Fruit fly (Drosophila melanogaster) whole organism, prepupa: ENCODE measurements around the gene CG32591.

Source experiments
- Blimp-1 ChIP-seq: fragments of 200-800 bp; sonication (Bioruptor generic); optimal IDR thresholded peaks from 3 replicates; lab custom pipeline; 2017; ENCODE audit warnings: missing biosample characterization, missing genetic modification characterization, mild to moderate bottlenecking, moderate library complexity, missing genetic modification reagents
- CG10669 ChIP-seq: fragments of 200-800 bp; sonication (Bioruptor generic); optimal IDR thresholded peaks from 3 replicates; lab custom pipeline; 2018; ENCODE audit warnings: missing biosample characterization, mild to moderate bottlenecking, missing genetic modification characterization, moderate library complexity
- CG11294 ChIP-seq: fragments of 200-800 bp; sonication (Bioruptor generic); IDR thresholded peaks from 2 replicates; pipeline ENCODE4 v1.3.6; 2022; ENCODE audit warnings: missing biosample characterization, missing genetic modification characterization
- CG11762 ChIP-seq: fragments of 200-800 bp; sonication (Bioruptor generic); optimal IDR thresholded peaks from 3 replicates; lab custom pipeline; 2016; ENCODE audit warnings: missing biosample characterization, missing genetic modification characterization; ENCODE audit not compliant: insufficient read depth
- CG11902 ChIP-seq: fragments of 200-800 bp; sonication (Bioruptor generic); optimal IDR thresholded peaks from 3 replicates; lab custom pipeline; 2016; ENCODE audit warnings: missing biosample characterization, missing genetic modification characterization
- CG15336 ChIP-seq: fragments of 200-800 bp; sonication (Bioruptor generic); IDR thresholded peaks from 2 replicates; pipeline ENCODE4 v1.3.6; 2022; ENCODE audit warnings: missing biosample characterization, missing genetic modification characterization
- CG1621 ChIP-seq: fragments of 200-800 bp; sonication (Bioruptor generic); optimal IDR thresholded peaks from 3 replicates; lab custom pipeline; 2018; ENCODE audit warnings: missing biosample characterization, mild to moderate bottlenecking, missing genetic modification characterization
- CG16779 ChIP-seq: fragments of 200-800 bp; sonication (Bioruptor generic); optimal IDR thresholded peaks from 3 replicates; lab custom pipeline; 2017; ENCODE audit warnings: missing biosample characterization, mild to moderate bottlenecking, missing genetic modification characterization
- CG3032 ChIP-seq: fragments of 200-800 bp; optimal IDR thresholded peaks from 2 replicates; lab custom pipeline; 2019; ENCODE audit warnings: missing biosample characterization, mild to moderate bottlenecking, missing genetic modification characterization, moderate library complexity
- CG31627 ChIP-seq: fragments of 200-800 bp; sonication (Bioruptor generic); optimal IDR thresholded peaks from 3 replicates; lab custom pipeline; 2016; ENCODE audit warnings: missing biosample characterization, missing genetic modification characterization
- CG32006 ChIP-seq: fragments of 200-800 bp; sonication (Bioruptor generic); optimal IDR thresholded peaks from 3 replicates; lab custom pipeline; 2017; ENCODE audit warnings: missing biosample characterization, mild to moderate bottlenecking, missing genetic modification characterization
- CG34406 ChIP-seq: fragments of 200-800 bp; sonication (Bioruptor generic); optimal IDR thresholded peaks from 3 replicates; lab custom pipeline; 2016; ENCODE audit warnings: missing biosample characterization, missing genetic modification characterization
- CG3919 ChIP-seq: fragments of 200-800 bp; sonication (Bioruptor generic); optimal IDR thresholded peaks from 3 replicates; lab custom pipeline; 2016; ENCODE audit warnings: missing biosample characterization, missing genetic modification characterization
- CG4318 ChIP-seq: fragments of 200-800 bp; sonication (Bioruptor generic); optimal IDR thresholded peaks from 3 replicates; lab custom pipeline; 2017; ENCODE audit warnings: missing biosample characterization, mild to moderate bottlenecking, missing genetic modification characterization
- CG6163 ChIP-seq: fragments of 200-800 bp; sonication (Bioruptor generic); IDR thresholded peaks from 3 replicates; pipeline ENCODE4 v1.3.6; 2022; ENCODE audit warnings: missing biosample characterization, missing genetic modification characterization
- CG6276 ChIP-seq: fragments of 200-800 bp; sonication (Bioruptor generic); optimal IDR thresholded peaks from 2 replicates; lab custom pipeline; 2017; ENCODE audit warnings: missing biosample characterization, mild to moderate bottlenecking, missing genetic modification characterization
- CG6808 ChIP-seq: fragments of 200-800 bp; sonication (Bioruptor generic); optimal IDR thresholded peaks from 3 replicates; lab custom pipeline; 2017; ENCODE audit warnings: missing biosample characterization, missing genetic modification characterization, mild to moderate bottlenecking, moderate library complexity, missing genetic modification reagents
- CG6854 ChIP-seq: fragments of 200-800 bp; sonication (Bioruptor generic); optimal IDR thresholded peaks from 2 replicates; lab custom pipeline; 2017; ENCODE audit warnings: missing biosample characterization, mild to moderate bottlenecking, missing genetic modification characterization
- CG8119 ChIP-seq: fragments of 200-800 bp; sonication (Bioruptor generic); IDR thresholded peaks from 3 replicates; pipeline ENCODE4 v1.3.6; 2022; ENCODE audit warnings: missing biosample characterization, missing genetic modification characterization
- CG8632 ChIP-seq: fragments of 200-800 bp; sonication (Bioruptor generic); optimal IDR thresholded peaks from 3 replicates; lab custom pipeline; 2016; ENCODE audit warnings: missing biosample characterization, missing genetic modification characterization
- Eip75B ChIP-seq: fragments of 200-800 bp; sonication (Bioruptor generic); optimal IDR thresholded peaks from 3 replicates; lab custom pipeline; 2016; ENCODE audit warnings: missing biosample characterization, missing genetic modification characterization
- Eip78C ChIP-seq: fragments of 200-800 bp; sonication (Bioruptor generic); peaks from one replicate; lab custom pipeline; 2016; ENCODE audit warnings: missing biosample characterization, missing genetic modification characterization
- Eip93F ChIP-seq: fragments of 200-800 bp; sonication (Bioruptor generic); optimal IDR thresholded peaks from 2 replicates; lab custom pipeline; 2016; ENCODE audit warnings: missing biosample characterization, mild to moderate bottlenecking, missing genetic modification characterization
- Ets21C ChIP-seq: fragments of 200-800 bp; sonication (Bioruptor generic); optimal IDR thresholded peaks from 3 replicates; lab custom pipeline; 2016; ENCODE audit warnings: missing biosample characterization, missing genetic modification characterization
- Ets96B ChIP-seq: fragments of 200-800 bp; optimal IDR thresholded peaks from 2 replicates; lab custom pipeline; 2019; ENCODE audit warnings: missing biosample characterization, mild to moderate bottlenecking, missing genetic modification characterization, moderate library complexity
- Hr39 ChIP-seq: fragments of 200-800 bp; sonication (Bioruptor generic); optimal IDR thresholded peaks from 2 replicates; lab custom pipeline; 2016; ENCODE audit warnings: missing biosample characterization, missing genetic modification characterization
- Hr4 ChIP-seq: fragments of 200-800 bp; sonication (Bioruptor generic); optimal IDR thresholded peaks from 3 replicates; lab custom pipeline; 2016; ENCODE audit warnings: missing biosample characterization, missing genetic modification characterization
- Lpt ChIP-seq: fragments of 200-800 bp; sonication (Bioruptor generic); optimal IDR thresholded peaks from 3 replicates; lab custom pipeline; 2016; ENCODE audit warnings: missing biosample characterization, missing genetic modification characterization
- Met ChIP-seq: fragments of 200-800 bp; sonication (Bioruptor generic); optimal IDR thresholded peaks from 3 replicates; lab custom pipeline; 2016; ENCODE audit warnings: missing biosample characterization, missing genetic modification characterization
- OdsH ChIP-seq: fragments of 200-800 bp; sonication (Bioruptor generic); optimal IDR thresholded peaks from 3 replicates; lab custom pipeline; 2016; ENCODE audit warnings: missing biosample characterization, missing genetic modification characterization
- Smox ChIP-seq: fragments of 200-800 bp; sonication (Bioruptor generic); optimal IDR thresholded peaks from 3 replicates; lab custom pipeline; 2016; ENCODE audit warnings: missing biosample characterization, missing genetic modification characterization
- achi ChIP-seq: fragments of 200-800 bp; sonication (Bioruptor generic); optimal IDR thresholded peaks from 3 replicates; lab custom pipeline; 2016; ENCODE audit warnings: missing biosample characterization, missing genetic modification characterization
- acj6 ChIP-seq: fragments of 200-800 bp; sonication (Bioruptor generic); optimal IDR thresholded peaks from 3 replicates; lab custom pipeline; 2016; ENCODE audit warnings: missing biosample characterization, missing genetic modification characterization
- cyc ChIP-seq: fragments of 200-800 bp; sonication (Bioruptor generic); optimal IDR thresholded peaks from 3 replicates; lab custom pipeline; 2016; ENCODE audit warnings: missing biosample characterization, missing genetic modification characterization
- dsx ChIP-seq: fragments of 200-800 bp; optimal IDR thresholded peaks from 3 replicates; lab custom pipeline; 2019; ENCODE audit warnings: missing biosample characterization, mild to moderate bottlenecking, missing genetic modification characterization, moderate library complexity; ENCODE audit not compliant: poor library complexity, severe bottlenecking
- eg ChIP-seq: fragments of 200-800 bp; sonication (Bioruptor generic); IDR thresholded peaks from 3 replicates; pipeline ENCODE4 v1.3.6; 2022; ENCODE audit warnings: missing biosample characterization, missing genetic modification characterization
- esn ChIP-seq: fragments of 200-800 bp; sonication (Bioruptor generic); optimal IDR thresholded peaks from 2 replicates; lab custom pipeline; 2016; ENCODE audit warnings: missing biosample characterization, mild to moderate bottlenecking, missing genetic modification characterization, moderate library complexity
- fd85E ChIP-seq: fragments of 200-800 bp; sonication (Bioruptor generic); optimal IDR thresholded peaks from 3 replicates; lab custom pipeline; 2016; ENCODE audit warnings: missing biosample characterization, missing genetic modification characterization
- lz ChIP-seq: fragments of 200-800 bp; sonication (Bioruptor generic); optimal IDR thresholded peaks from 3 replicates; lab custom pipeline; 2016; ENCODE audit warnings: missing biosample characterization, missing genetic modification characterization
- net ChIP-seq: fragments of 200-800 bp; sonication (Bioruptor generic); optimal IDR thresholded peaks from 3 replicates; lab custom pipeline; 2016; ENCODE audit warnings: missing biosample characterization, missing genetic modification characterization
- pdm3 ChIP-seq: fragments of 200-800 bp; sonication (Bioruptor generic); optimal IDR thresholded peaks from 3 replicates; lab custom pipeline; 2016; ENCODE audit warnings: missing biosample characterization, missing genetic modification characterization
- salr ChIP-seq, 2 experiments: fragments of 200-800 bp; sonication (Bioruptor generic); optimal IDR thresholded peaks; 3 replicates each; lab custom pipeline; 2016 to 2018; ENCODE audit warnings: missing biosample characterization in 2 of 2, missing genetic modification characterization in 2 of 2, mild to moderate bottlenecking in 1 of 2
- spab ChIP-seq: fragments of 200-800 bp; sonication (Bioruptor generic); optimal IDR thresholded peaks from 2 replicates; lab custom pipeline; 2017; ENCODE audit warnings: missing biosample characterization, mild to moderate bottlenecking, missing genetic modification characterization, missing genetic modification reagents
- svp ChIP-seq: fragments of 200-800 bp; sonication (Bioruptor generic); peaks from one replicate; lab custom pipeline; 2016; ENCODE audit warnings: missing biosample characterization, missing genetic modification characterization
- topi ChIP-seq: fragments of 200-800 bp; sonication (Bioruptor generic); optimal IDR thresholded peaks from 3 replicates; lab custom pipeline; 2016; ENCODE audit warnings: missing biosample characterization, missing genetic modification characterization

CG32591 gene

DNA sequence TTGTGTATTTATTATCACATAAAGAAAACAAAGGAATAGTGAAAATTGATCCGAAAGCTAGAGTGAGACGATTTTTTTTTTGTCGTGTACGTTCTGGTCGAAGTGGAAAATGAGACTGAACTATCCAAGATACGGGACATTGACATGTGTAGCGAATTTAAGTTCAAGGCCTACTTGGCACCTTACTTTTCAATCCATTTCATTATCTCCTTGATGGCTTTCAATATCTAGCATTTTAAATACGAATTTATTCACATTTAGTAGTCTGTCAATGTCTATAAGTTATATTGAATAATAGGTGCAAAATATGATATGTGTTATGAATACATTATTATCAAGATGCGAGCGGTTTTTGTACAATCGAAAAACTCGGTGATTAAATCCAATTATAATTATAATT, at the start of gene CG32591:
Gene CG32591 (minus strand): TSS at position 101 of the 400 bp plus-strand sequence.
- no peak for TF ChIP-seq esn (GFP tag; lab: Kevin White, UChicago)
- TF ChIP-seq CG10669 (GFP tag; lab: Kevin White, UChicago), result no peak
- no peak for TF ChIP-seq CG11762 (GFP tag; lab: Kevin White, UChicago)
- no peak for TF ChIP-seq CG11902 (GFP tag; lab: Kevin White, UChicago)
- TF ChIP-seq Eip75B, result no peak
- no peak for TF ChIP-seq CG31627 (GFP tag; lab: Kevin White, UChicago)
- no peak for TF ChIP-seq fd85E (GFP tag; lab: Kevin White, UChicago)
- no peak for TF ChIP-seq eg (GFP tag; lab: Robert Waterston, UW)
- TF ChIP-seq Ets96B (tag; lab: Kevin White, UChicago), result no peak
- TF ChIP-seq CG6163 (GFP tag; lab: Robert Waterston, UW), result no peak
- no peak for TF ChIP-seq OdsH
- TF ChIP-seq CG8632 (GFP tag; lab: Kevin White, UChicago), result no peak
- no peak for TF ChIP-seq CG34406
- no peak for TF ChIP-seq dsx (GFP tag; lab: Kevin White, UChicago)
- no peak for TF ChIP-seq Lpt
- TF ChIP-seq CG16779 (tag; lab: Kevin White, UChicago), result no peak
- no peak for TF ChIP-seq Hr4 (GFP tag; lab: Kevin White, UChicago)
- no peak for TF ChIP-seq CG6276
- TF ChIP-seq CG4318 (GFP tag; lab: Kevin White, UChicago), result no peak

DNA sequence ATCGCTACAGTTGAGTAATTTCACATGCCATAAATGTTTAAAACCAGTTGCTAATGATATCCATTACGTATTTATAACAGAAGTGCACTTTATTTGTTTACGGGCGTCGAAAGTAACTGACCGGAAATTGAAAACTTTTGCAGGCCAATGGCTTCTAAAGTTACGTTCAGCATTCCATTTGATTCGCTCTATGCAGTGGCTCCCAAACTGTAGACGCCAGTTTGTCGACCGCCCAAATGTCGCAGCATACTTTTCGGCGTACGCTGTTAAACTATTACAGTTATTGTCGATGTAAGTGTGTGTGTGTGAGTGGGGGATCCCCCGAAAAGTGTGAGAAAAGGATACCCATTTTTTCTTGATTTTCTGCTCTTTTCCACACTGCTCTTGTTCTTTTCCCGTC, 32.1 kb upstream of the CG32591 start:
- TF ChIP-seq Ets21C (GFP tag; lab: Kevin White, UChicago), result no peak
- TF ChIP-seq CG6808 (GFP tag; lab: Kevin White, UChicago), result no peak

DNA sequence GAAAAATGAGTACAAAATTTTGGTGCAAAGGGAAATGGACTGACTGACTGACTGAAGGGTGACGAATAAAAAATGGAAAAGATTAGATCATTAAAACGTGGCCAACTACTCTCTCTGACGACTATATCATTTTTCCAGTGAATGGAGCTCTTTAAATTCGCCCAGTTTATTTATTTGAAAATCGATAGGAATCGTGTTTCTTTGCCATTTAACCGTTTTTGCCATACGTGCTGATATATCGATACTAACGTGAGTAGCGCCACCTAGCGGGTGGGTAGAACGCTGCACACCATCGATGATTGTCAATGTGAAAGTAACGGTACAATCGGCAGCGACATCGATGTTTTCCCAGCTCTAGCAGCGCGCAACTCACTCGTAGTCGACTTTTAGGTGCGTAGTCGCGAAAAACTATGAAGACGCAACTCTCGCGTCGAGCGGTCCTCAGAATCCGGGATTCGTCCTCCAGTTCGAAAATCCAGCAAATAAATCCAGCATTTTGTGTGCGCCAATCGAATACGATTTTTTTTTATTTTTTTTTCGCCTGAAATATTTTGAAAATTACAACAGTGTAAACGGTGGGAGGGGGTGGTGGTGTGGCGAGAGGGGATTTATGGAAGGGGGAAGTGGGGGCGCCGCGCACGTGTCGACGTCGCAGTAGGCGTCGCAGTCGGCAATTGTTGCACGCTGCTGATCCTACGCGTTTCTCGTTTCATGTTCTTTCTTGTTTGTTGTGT, 26.5 kb upstream of the CG32591 start, which contains the start of the genes CG9030 and eag:
Gene CG9030 (minus strand): TSS at position 51 of the 734 bp plus-strand sequence.
Gene eag (plus strand): TSS at position 428 of the 734 bp plus-strand sequence.
- TF ChIP-seq CG8119 (GFP tag; lab: Robert Waterston, UW) (no peak), CG4318 (GFP tag; lab: Kevin White, UChicago) (no peak), Met (no peak), svp (no peak), CG32006 (GFP tag; lab: Kevin White, UChicago) (no peak), achi (GFP tag; lab: Kevin White, UChicago) (no peak), net (no peak), salr (GFP tag; optimal IDR thresholded peaks at IDR 0.05; lab: Kevin White, UChicago) (no peak), Ets21C (GFP tag; lab: Kevin White, UChicago) (no peak), Blimp-1 (GFP tag; lab: Kevin White, UChicago) (no peak), OdsH (no peak), CG1621 (no peak), CG6276 (no peak), CG15336 (no peak), CG3919 (GFP tag; lab: Kevin White, UChicago) (no peak), acj6 (no peak)

DNA sequence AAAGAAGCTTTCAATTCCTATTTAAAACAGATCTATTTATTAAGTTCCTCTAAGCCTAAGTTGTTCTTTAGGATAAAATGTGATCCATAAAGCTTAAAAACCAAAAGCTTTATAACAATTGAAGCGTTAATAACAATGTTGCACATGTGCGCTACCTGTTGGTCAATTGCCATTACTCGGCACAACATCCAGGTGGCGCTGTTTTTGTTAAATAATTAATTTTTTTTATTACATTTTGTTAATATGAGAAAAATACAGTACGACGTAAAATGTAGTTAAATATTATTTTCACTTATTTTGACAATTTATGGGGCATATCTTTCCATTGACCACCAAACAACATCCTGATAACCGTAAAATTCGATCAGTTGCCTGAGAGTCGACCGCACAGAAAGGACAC, 25.2 kb upstream of the CG32591 start:
- no peak for TF ChIP-seq Eip93F (GFP tag; lab: Kevin White, UChicago)
- no peak for TF ChIP-seq svp
- TF ChIP-seq Met, result peak; percentile 37
- no peak for TF ChIP-seq CG1621
- peak; percentile 8 for TF ChIP-seq Smox
- peak; percentile 77 for TF ChIP-seq Blimp-1 (GFP tag; lab: Kevin White, UChicago)
- TF ChIP-seq CG3032 (tag; lab: Kevin White, UChicago), result peak; percentile 4
- no peak for TF ChIP-seq CG11294 (GFP tag; lab: Robert Waterston, UW)
- no peak for TF ChIP-seq spab (GFP tag; lab: Kevin White, UChicago)
- no peak for TF ChIP-seq CG6163 (GFP tag; lab: Robert Waterston, UW)
- TF ChIP-seq lz (GFP tag; lab: Kevin White, UChicago), result peak; percentile 19
- peak; percentile 9 for TF ChIP-seq topi (GFP tag; lab: Kevin White, UChicago)
- peak; percentile 40 for TF ChIP-seq cyc (GFP tag; lab: Kevin White, UChicago)
- TF ChIP-seq CG6854, result no peak
- peak; percentile 29 for TF ChIP-seq Eip78C (GFP tag; lab: Kevin White, UChicago)
- TF ChIP-seq CG10669 (GFP tag; lab: Kevin White, UChicago), result no peak
- peak; percentile 12 for TF ChIP-seq esn (GFP tag; lab: Kevin White, UChicago)
- TF ChIP-seq pdm3 (GFP tag; lab: Kevin White, UChicago), result peak; percentile 17
- TF ChIP-seq CG8632 (GFP tag; lab: Kevin White, UChicago), result no peak
- TF ChIP-seq CG6808 (GFP tag; lab: Kevin White, UChicago), result no peak
- peak; percentile 39 for TF ChIP-seq CG31627 (GFP tag; lab: Kevin White, UChicago)
- peak; percentile 12 for TF ChIP-seq Hr39 (GFP tag; lab: Kevin White, UChicago)
- no peak for TF ChIP-seq CG11762 (GFP tag; lab: Kevin White, UChicago)
